Fruit fly (Drosophila melanogaster): Measurements from ENCODE around the gene CG31111.

Gene CG31111

DNA sequence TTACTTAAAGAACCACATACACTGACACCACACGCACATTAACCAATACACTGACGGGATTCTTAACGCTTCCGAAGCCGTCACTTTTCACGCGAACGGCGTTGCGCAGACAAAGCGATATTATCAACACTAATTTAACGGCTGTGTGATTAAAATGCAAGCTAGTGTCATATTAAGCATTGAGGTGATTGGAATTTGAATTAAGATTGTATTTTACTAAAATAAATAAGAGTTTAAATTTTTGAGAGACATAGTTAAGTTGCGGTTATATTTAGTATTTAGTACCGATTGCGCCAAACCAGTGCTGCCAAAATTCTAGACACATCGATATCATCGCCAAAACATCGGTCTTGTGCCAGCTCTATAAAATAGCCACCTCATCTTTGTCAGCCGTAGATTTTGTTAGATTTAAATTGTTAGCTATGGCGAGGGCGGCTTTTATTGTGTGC, 16.9 kb downstream of the CG31111 start, which contains the start of the genes Ythdf and bai (continued):
- no peak for TF ChIP-seq danr (GFP tag; IDR thresholded peaks at IDR 0.05)
- no peak for TF ChIP-seq en (GFP tag; optimal IDR thresholded peaks at IDR 0.05)
- no peak for TF ChIP-seq sisA (GFP tag; IDR thresholded peaks at IDR 0.05)
- peak; percentile 12 for TF ChIP-seq slp2 (GFP tag; optimal IDR thresholded peaks at IDR 0.05)
- TF ChIP-seq CG12104 (GFP tag; optimal IDR thresholded peaks at IDR 0.05) = no peak
- TF ChIP-seq Fer1 (GFP tag; optimal IDR thresholded peaks at IDR 0.05) = peak; percentile 14
- TF ChIP-seq CG30020 (tag; optimal IDR thresholded peaks at IDR 0.05) = peak; percentile 60
- TF ChIP-seq CG32767 (GFP tag; IDR thresholded peaks at IDR 0.05) = no peak
- TF ChIP-seq CG11696 (GFP tag; IDR thresholded peaks at IDR 0.05) = no peak
- no peak for TF ChIP-seq caup (GFP tag; optimal IDR thresholded peaks at IDR 0.05; ENCODE audit: severe bottlenecking)
- no peak for TF ChIP-seq wor (GFP tag; IDR thresholded peaks at IDR 0.05)
- peak; percentile 91 for TF ChIP-seq Dll (GFP tag; IDR thresholded peaks at IDR 0.05; ENCODE audit: partially characterized antibody)
- no peak for TF ChIP-seq CG1529 (GFP tag; optimal IDR thresholded peaks at IDR 0.05)
- TF ChIP-seq insv (GFP tag; optimal IDR thresholded peaks at IDR 0.05) = peak in 1 of 2 experiments; percentile 1
- TF ChIP-seq sna (GFP tag; IDR thresholded peaks at IDR 0.05; ENCODE audit: partially characterized antibody) = peak; percentile 90
- no peak for TF ChIP-seq CG15073 (GFP tag; optimal IDR thresholded peaks at IDR 0.05)
- no peak for TF ChIP-seq sima (GFP tag; optimal IDR thresholded peaks at IDR 0.05)
- peak; percentile 43 for TF ChIP-seq maf-S (GFP tag; optimal IDR thresholded peaks at IDR 0.05)
- peak; percentile 92 for TF ChIP-seq CG17186 (GFP tag; optimal IDR thresholded peaks at IDR 0.05)
- no peak for TF ChIP-seq Hey (tag; optimal IDR thresholded peaks at IDR 0.05)
- TF ChIP-seq slbo (GFP tag; IDR thresholded peaks at IDR 0.05) = peak; percentile 64; the same call in 1 of the 2 replicates
- TF ChIP-seq CG3281 (GFP tag; optimal IDR thresholded peaks at IDR 0.05) = peak; percentile 56
- TF ChIP-seq ewg (GFP tag; optimal IDR thresholded peaks at IDR 0.05) = peak; percentile 35
- peak; percentile 34 for TF ChIP-seq CG12942 (GFP tag; optimal IDR thresholded peaks at IDR 0.05)
- peak; percentile 63 for TF ChIP-seq mam (GFP tag; optimal IDR thresholded peaks at IDR 0.05)
- TF ChIP-seq pho (GFP tag; optimal IDR thresholded peaks at IDR 0.05) = peak; percentile 38
- TF ChIP-seq ftz-f1 (GFP tag; optimal IDR thresholded peaks at IDR 0.05) = peak; percentile 3
- no peak for TF ChIP-seq ap (GFP tag; IDR thresholded peaks at IDR 0.05)
- TF ChIP-seq gfzf (GFP tag; optimal IDR thresholded peaks at IDR 0.05) = peak; percentile 51
- no peak for TF ChIP-seq bowl (GFP tag; IDR thresholded peaks at IDR 0.05)
- peak in 1 of 2 experiments; percentile 52 for TF ChIP-seq Hr51 (GFP tag; optimal IDR thresholded peaks at IDR 0.05)
- no peak for TF ChIP-seq CG5180 (GFP tag; optimal IDR thresholded peaks at IDR 0.05)
- peak; percentile 92 for TF ChIP-seq unc-4 (GFP tag; IDR thresholded peaks at IDR 0.05; ENCODE audit: partially characterized antibody)
- peak; percentile 27 for TF ChIP-seq CG15479 (GFP tag; optimal IDR thresholded peaks at IDR 0.05)
- TF ChIP-seq MBD-R2 (GFP tag; IDR thresholded peaks at IDR 0.05) = peak; percentile 59
- peak; percentile 78 for TF ChIP-seq HmgZ (tag; optimal IDR thresholded peaks at IDR 0.05)
- TF ChIP-seq CG8281 (tag; optimal IDR thresholded peaks at IDR 0.05) = no peak
- TF ChIP-seq CG6791 (GFP tag; IDR thresholded peaks at IDR 0.05; ENCODE audit: partially characterized antibody) = peak; percentile 82
- no peak for TF ChIP-seq Mes4 (GFP tag; optimal IDR thresholded peaks at IDR 0.05)
- TF ChIP-seq CG14050 (GFP tag; IDR thresholded peaks at IDR 0.05) = no peak
- TF ChIP-seq CG4854 (GFP tag; optimal IDR thresholded peaks at IDR 0.05) = peak; percentile 4
- no peak for TF ChIP-seq tio (GFP tag; optimal IDR thresholded peaks at IDR 0.05)
- TF ChIP-seq dmrt11E (tag; optimal IDR thresholded peaks at IDR 0.05) = peak; percentile 34
- no peak for TF ChIP-seq Ada2b (GFP tag; IDR thresholded peaks at IDR 0.05)
- peak; percentile 76 for TF ChIP-seq trem (tag; optimal IDR thresholded peaks at IDR 0.05)
- no peak for TF ChIP-seq nom (GFP tag; optimal IDR thresholded peaks at IDR 0.05)
- no peak for TF ChIP-seq btn (GFP tag; optimal IDR thresholded peaks at IDR 0.05)
- peak; percentile 60 for TF ChIP-seq Doc3 (GFP tag; IDR thresholded peaks at IDR 0.05; ENCODE audit: partially characterized antibody)
- peak; percentile 97 for TF ChIP-seq Sry-δ (GFP tag; optimal IDR thresholded peaks at IDR 0.05)
- no peak for TF ChIP-seq CG43689 (GFP tag; IDR thresholded peaks at IDR 0.05)
- no peak for TF ChIP-seq CG2875 (GFP tag; optimal IDR thresholded peaks at IDR 0.05)
